Worm (Caenorhabditis elegans): Measurements from ENCODE around the gene F29B9.8.

Gene F29B9.8

DNA sequence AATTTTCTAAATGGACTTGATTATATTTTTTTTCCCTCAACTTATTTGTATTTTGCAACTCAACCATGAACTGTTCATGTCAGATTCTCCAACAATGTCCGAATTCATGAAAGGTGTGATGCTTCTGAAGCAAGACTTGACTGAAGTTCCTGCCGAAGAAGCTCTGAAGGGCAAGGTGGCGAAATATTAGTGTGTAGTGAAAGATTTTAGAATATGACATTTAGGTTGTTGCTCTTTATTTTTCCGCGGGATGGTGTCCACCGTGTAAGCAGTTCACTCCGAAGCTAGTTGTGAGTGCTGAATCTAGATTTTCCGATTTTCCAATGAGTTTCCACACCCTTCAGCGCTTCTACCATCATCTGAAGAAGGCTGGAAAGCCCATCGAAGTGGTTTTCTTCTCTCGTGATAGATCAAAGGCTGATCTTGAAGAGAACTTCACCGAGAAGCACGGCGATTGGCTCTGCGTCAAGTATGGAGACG is 4.9 kb downstream of the F29B9.8 start, which contains the start of gene F29B9.5 (continued):
- no peak for TF ChIP-seq mxl-1 (tag; optimal IDR thresholded peaks at IDR 0.05)
- TF ChIP-seq K12H6.12 (tag; optimal IDR thresholded peaks at IDR 0.05) = no peak
- TF ChIP-seq aptf-2 (GFP tag; conservative IDR thresholded peaks at IDR 0.05) = no peak
- 0 out of 2 replicates have a peak, but pooled peaks have one; percentile 10 for TF ChIP-seq Y95B8A.8 (GFP tag; IDR thresholded peaks at IDR 0.05)
- no peak for TF ChIP-seq athp-1 (tag; optimal IDR thresholded peaks at IDR 0.05)
- no peak for TF ChIP-seq ZK185.1 (tag; optimal IDR thresholded peaks at IDR 0.05; ENCODE audit: poor library complexity, severe bottlenecking)
- no peak for TF ChIP-seq B0035.1 (tag; optimal IDR thresholded peaks at IDR 0.05)
- peak; percentile 2 for TF ChIP-seq snpc-4 (GFP tag; optimal IDR thresholded peaks at IDR 0.05)
- TF ChIP-seq snpc-4 (tag; optimal IDR thresholded peaks at IDR 0.05) = peak in 1 of 4 experiments; percentile 18
- TF ChIP-seq D2030.7 (GFP tag; IDR thresholded peaks at IDR 0.05) = 0 out of 2 replicates have a peak, but pooled peaks have one; percentile 9
- no peak for TF ChIP-seq ccch-3 (GFP tag; optimal IDR thresholded peaks at IDR 0.05)
- TF ChIP-seq ceh-91 (GFP tag; IDR thresholded peaks at IDR 0.05) = no peak
- TF ChIP-seq lin-26 (GFP tag; IDR thresholded peaks at IDR 0.05) = peak; percentile 62; the same call in 1 of the 2 replicates
- no peak for TF ChIP-seq nhr-27 (tag; optimal IDR thresholded peaks at IDR 0.05)
- TF ChIP-seq hsf-1 (GFP tag; IDR thresholded peaks at IDR 0.05) = peak; percentile 77
- peak; percentile 86 for TF ChIP-seq B0336.3 (GFP tag; IDR thresholded peaks at IDR 0.05)
- no peak for TF ChIP-seq F57C9.4 (tag; optimal IDR thresholded peaks at IDR 0.05)
- TF ChIP-seq unc-62 (GFP tag; optimal IDR thresholded peaks at IDR 0.05) = no peak
- TF ChIP-seq cebp-1 (GFP tag; IDR thresholded peaks at IDR 0.05) = no peak
- peak; percentile 4 for TF ChIP-seq cebp-1 (tag; optimal IDR thresholded peaks at IDR 0.05)
- no peak for TF ChIP-seq bed-1 (GFP tag; IDR thresholded peaks at IDR 0.05)
- TF ChIP-seq Y67H2A.10 (GFP tag; conservative IDR thresholded peaks at IDR 0.05) = no peak
- TF ChIP-seq dox-1 (GFP tag; IDR thresholded peaks at IDR 0.05) = peak; percentile 24; the same call in 1 of the 2 replicates
- no peak for TF ChIP-seq ceh-58 (GFP tag; IDR thresholded peaks at IDR 0.05)
- TF ChIP-seq sea-2 (GFP tag; IDR thresholded peaks at IDR 0.05) = no peak
- TF ChIP-seq hlh-26 (GFP tag; conservative IDR thresholded peaks at IDR 0.05) = no peak
- no peak for TF ChIP-seq hlh-12 (tag; optimal IDR thresholded peaks at IDR 0.05)
- TF ChIP-seq ets-4 (GFP tag; optimal IDR thresholded peaks at IDR 0.05) = no peak
- no peak for TF ChIP-seq Y53F4B.3 (GFP tag; IDR thresholded peaks at IDR 0.05)
- 0 out of 2 replicates have a peak, but pooled peaks have one; percentile 19 for TF ChIP-seq rcor-1 (GFP tag; IDR thresholded peaks at IDR 0.05)
- no peak for TF ChIP-seq ztf-18 (tag; optimal IDR thresholded peaks at IDR 0.05)
- TF ChIP-seq nhr-120 (GFP tag; IDR thresholded peaks at IDR 0.05) = no peak
- TF ChIP-seq B0019.2 (GFP tag; conservative IDR thresholded peaks at IDR 0.05) = no peak
- TF ChIP-seq F37B4.10 (GFP tag; IDR thresholded peaks at IDR 0.05) = no peak
- TF ChIP-seq ama-1 (optimal IDR thresholded peaks at IDR 0.05) = peak; percentile 62
- TF ChIP-seq ama-1 (GFP tag; optimal IDR thresholded peaks at IDR 0.05) = no peak
- TF ChIP-seq Y56A3A.18 (GFP tag; IDR thresholded peaks at IDR 0.05) = peak; percentile 36; the same call in 1 of the 2 replicates
- TF ChIP-seq madf-6 (GFP tag; IDR thresholded peaks at IDR 0.05) = peak; percentile 68
- 0 out of 2 replicates have a peak, but pooled peaks have one; percentile 54 for TF ChIP-seq nfyb-1 (GFP tag; IDR thresholded peaks at IDR 0.05)
- peak; percentile 47 for TF ChIP-seq fkh-3 (tag; optimal IDR thresholded peaks at IDR 0.05)
- TF ChIP-seq attf-6 (GFP tag; IDR thresholded peaks at IDR 0.05) = no peak
- peak; percentile 13 for TF ChIP-seq atf-7 (tag; optimal IDR thresholded peaks at IDR 0.05)
- TF ChIP-seq tbp1 (GFP tag; optimal IDR thresholded peaks at IDR 0.05) = no peak
- TF ChIP-seq C06A6.2 (GFP tag; conservative IDR thresholded peaks at IDR 0.05) = no peak
- no peak for TF ChIP-seq lag-1 (GFP tag; IDR thresholded peaks at IDR 0.05)
- no peak for TF ChIP-seq zfh-2 (GFP tag; conservative IDR thresholded peaks at IDR 0.05)
- TF ChIP-seq snpc-1.3 (tag; optimal IDR thresholded peaks at IDR 0.05; ENCODE audit: insufficient read depth) = no peak
- 0 out of 2 replicates have a peak, but pooled peaks have one; percentile 26 for TF ChIP-seq ceh-40 (GFP tag; IDR thresholded peaks at IDR 0.05)
- peak; percentile 75 for TF ChIP-seq F49E8.2 (tag; optimal IDR thresholded peaks at IDR 0.05; ENCODE audit: insufficient read depth)
- TF ChIP-seq him-1 (tag; optimal IDR thresholded peaks at IDR 0.05) = no peak
